Fruit fly (Drosophila melanogaster) whole organism, embryonic: Measurements from ENCODE around the gene Bcat.
A peak's percentile ranks its signal among the peaks of the same experiment; 100 is the strongest.

Experiments
- Aef1 ChIP-seq: fragments of 200-800 bp; sonication (Bioruptor generic); IDR thresholded peaks from 3 replicates; pipeline ENCODE4 v1.3.6; 2022; ENCODE audit warnings: missing biosample characterization, missing genetic modification characterization
- Antp ChIP-seq: fragments of 200-800 bp; sonication (Bioruptor generic); optimal IDR thresholded peaks from 3 replicates; lab custom pipeline; 2016; ENCODE audit warnings: missing biosample characterization, missing genetic modification characterization
- Asciz ChIP-seq: fragments of 200-800 bp; sonication (Bioruptor generic); optimal IDR thresholded peaks from 2 replicates; lab custom pipeline; 2017; ENCODE audit warnings: missing biosample characterization, mild to moderate bottlenecking, missing genetic modification characterization, missing genetic modification reagents
- CG10543 ChIP-seq: fragments of 200-800 bp; sonication (Bioruptor generic); optimal IDR thresholded peaks from 3 replicates; lab custom pipeline; 2017; ENCODE audit warnings: missing biosample characterization, mild to moderate bottlenecking, missing genetic modification characterization, moderate library complexity
- CG11085 ChIP-seq: fragments of 200-800 bp; sonication (Bioruptor generic); IDR thresholded peaks from 2 replicates; pipeline ENCODE4 v1.3.6; 2022; ENCODE audit warnings: missing biosample characterization, missing genetic modification characterization
- CG11560 ChIP-seq: fragments of 200-800 bp; sonication (Bioruptor generic); IDR thresholded peaks from 3 replicates; pipeline ENCODE4 v1.3.6; 2022; ENCODE audit warnings: missing biosample characterization, missing genetic modification characterization
- CG12071 ChIP-seq: fragments of 200-800 bp; sonication (Bioruptor generic); optimal IDR thresholded peaks from 3 replicates; lab custom pipeline; 2018; ENCODE audit warnings: missing biosample characterization, mild to moderate bottlenecking, missing genetic modification characterization
- CG12104 ChIP-seq: fragments of 200-800 bp; sonication (Bioruptor generic); optimal IDR thresholded peaks from 3 replicates; lab custom pipeline; 2016; ENCODE audit warnings: missing biosample characterization, missing genetic modification characterization
- CG14050 ChIP-seq: fragments of 200-800 bp; sonication (Bioruptor generic); IDR thresholded peaks from 3 replicates; pipeline ENCODE4 v1.3.6; 2022; ENCODE audit warnings: missing biosample characterization, missing genetic modification characterization
- CG18599 ChIP-seq: fragments of 200-800 bp; sonication (Bioruptor generic); optimal IDR thresholded peaks from 3 replicates; lab custom pipeline; 2017; ENCODE audit warnings: missing biosample characterization, missing genetic modification characterization, mild to moderate bottlenecking, moderate library complexity, missing genetic modification reagents
- CG30403 ChIP-seq: fragments of 200-800 bp; sonication (Bioruptor generic); optimal IDR thresholded peaks from 3 replicates; lab custom pipeline; 2016; ENCODE audit warnings: missing biosample characterization, missing genetic modification characterization
- CG33557 ChIP-seq: fragments of 200-800 bp; sonication (Bioruptor generic); optimal IDR thresholded peaks from 2 replicates; lab custom pipeline; 2019; ENCODE audit warnings: missing biosample characterization, mild to moderate bottlenecking, missing genetic modification characterization, moderate library complexity
- CG6254 ChIP-seq: fragments of 200-800 bp; sonication (Bioruptor generic); optimal IDR thresholded peaks from 3 replicates; lab custom pipeline; 2017; ENCODE audit warnings: mild to moderate bottlenecking, missing biosample characterization, missing genetic modification reagents, missing genetic modification characterization
- CG6854 ChIP-seq: fragments of 200-800 bp; sonication (Bioruptor generic); optimal IDR thresholded peaks from 3 replicates; lab custom pipeline; 2017; ENCODE audit warnings: missing biosample characterization, mild to moderate bottlenecking, missing genetic modification characterization
- CG7556 ChIP-seq: fragments of 200-800 bp; sonication (Bioruptor generic); optimal IDR thresholded peaks from 2 replicates; lab custom pipeline; 2017; ENCODE audit warnings: missing biosample characterization, mild to moderate bottlenecking, missing genetic modification characterization
- CG8388 ChIP-seq: fragments of 200-800 bp; sonication (Bioruptor generic); optimal IDR thresholded peaks from 2 replicates; lab custom pipeline; 2019; ENCODE audit warnings: missing biosample characterization, mild to moderate bottlenecking, missing genetic modification characterization, moderate library complexity
- CG9932 ChIP-seq: fragments of 200-800 bp; sonication (Bioruptor generic); IDR thresholded peaks from 2 replicates; pipeline ENCODE4 v1.3.6; 2022; ENCODE audit warnings: missing biosample characterization, missing genetic modification characterization
- CHES-1-like ChIP-seq: fragments of 200-800 bp; sonication (Bioruptor generic); optimal IDR thresholded peaks from 2 replicates; lab custom pipeline; 2016; ENCODE audit warnings: missing biosample characterization, missing genetic modification characterization
- D19B ChIP-seq: fragments of 200-800 bp; sonication (Bioruptor generic); optimal IDR thresholded peaks from 2 replicates; lab custom pipeline; 2017; ENCODE audit warnings: missing biosample characterization, mild to moderate bottlenecking, missing genetic modification characterization
- Drgx ChIP-seq: fragments of 200-800 bp; sonication (Bioruptor generic); IDR thresholded peaks from 2 replicates; pipeline ENCODE4 v1.3.6; 2022; ENCODE audit warnings: missing biosample characterization, missing genetic modification characterization
- Fer1 ChIP-seq: fragments of 200-800 bp; sonication (Bioruptor generic); optimal IDR thresholded peaks from 2 replicates; lab custom pipeline; 2017; ENCODE audit warnings: missing biosample characterization, mild to moderate bottlenecking, missing genetic modification characterization
- Med ChIP-seq: fragments of 200-800 bp; sonication (Bioruptor generic); peaks from one replicate; lab custom pipeline; 2016; ENCODE audit warnings: missing biosample characterization, missing genetic modification characterization, mild to moderate bottlenecking, inconsistent platforms, moderate library complexity
- Optix ChIP-seq: fragments of 200-800 bp; sonication (Bioruptor generic); IDR thresholded peaks from 3 replicates; pipeline ENCODE4 v1.3.6; 2022; ENCODE audit warnings: missing biosample characterization, missing genetic modification characterization
- amos ChIP-seq: fragments of 200-800 bp; sonication (Bioruptor generic); IDR thresholded peaks from 2 replicates; pipeline ENCODE4 v1.3.6; 2022; ENCODE audit warnings: missing biosample characterization, missing genetic modification characterization; ENCODE audit not compliant: partially characterized antibody
- caup ChIP-seq: fragments of 200-800 bp; sonication (Bioruptor generic); optimal IDR thresholded peaks from 3 replicates; lab custom pipeline; 2017; ENCODE audit warnings: missing biosample characterization, mild to moderate bottlenecking, missing genetic modification characterization, moderate library complexity; ENCODE audit not compliant: severe bottlenecking
- crc ChIP-seq: fragments of 200-800 bp; sonication (Bioruptor generic); optimal IDR thresholded peaks from 2 replicates; lab custom pipeline; 2016; ENCODE audit warnings: missing biosample characterization, missing genetic modification characterization
- cwo ChIP-seq: fragments of 200-800 bp; sonication (Bioruptor generic); optimal IDR thresholded peaks from 3 replicates; lab custom pipeline; 2017; ENCODE audit warnings: missing biosample characterization, missing genetic modification characterization, mild to moderate bottlenecking, moderate library complexity, missing genetic modification reagents
- danr ChIP-seq: fragments of 200-800 bp; sonication (Bioruptor generic); IDR thresholded peaks from 2 replicates; pipeline ENCODE4 v1.3.6; 2022; ENCODE audit warnings: missing biosample characterization, missing genetic modification characterization
- dmrt99B ChIP-seq: fragments of 200-800 bp; sonication (Bioruptor generic); optimal IDR thresholded peaks from 2 replicates; lab custom pipeline; 2018; ENCODE audit warnings: missing biosample characterization, mild to moderate bottlenecking, missing genetic modification characterization, moderate library complexity
- en ChIP-seq: fragments of 200-800 bp; sonication (Bioruptor generic); optimal IDR thresholded peaks from 2 replicates; lab custom pipeline; 2016; ENCODE audit warnings: missing biosample characterization, missing genetic modification characterization
- fd64A ChIP-seq: fragments of 200-800 bp; sonication (Bioruptor generic); optimal IDR thresholded peaks from 3 replicates; lab custom pipeline; 2018; ENCODE audit warnings: missing biosample characterization, mild to moderate bottlenecking, missing genetic modification characterization
- gce ChIP-seq: fragments of 200-800 bp; sonication (Bioruptor generic); IDR thresholded peaks from 3 replicates; pipeline ENCODE4 v1.3.6; 2022; ENCODE audit warnings: missing biosample characterization, missing genetic modification characterization
- hth ChIP-seq: fragments of >200 bp; optimal IDR thresholded peaks from 2 replicates; lab custom pipeline; 2017; ENCODE audit warnings: inconsistent platforms
- jigr1 ChIP-seq: fragments of 200-800 bp; sonication (Bioruptor generic); IDR thresholded peaks from 3 replicates; pipeline ENCODE4 v1.3.6; 2022; ENCODE audit warnings: missing biosample characterization, missing genetic modification characterization
- luna ChIP-seq: fragments of 200-800 bp; sonication (Bioruptor generic); optimal IDR thresholded peaks from 2 replicates; lab custom pipeline; 2016; ENCODE audit warnings: missing biosample characterization, missing genetic modification characterization
- maf-S ChIP-seq: fragments of 200-800 bp; sonication (Bioruptor generic); optimal IDR thresholded peaks from 2 replicates; lab custom pipeline; 2016; ENCODE audit warnings: missing biosample characterization, missing genetic modification characterization
- mam ChIP-seq: fragments of 200-800 bp; sonication (Bioruptor generic); optimal IDR thresholded peaks from 3 replicates; lab custom pipeline; 2016; ENCODE audit warnings: missing biosample characterization, missing genetic modification characterization
- odd ChIP-seq: fragments of 200-800 bp; sonication (Bioruptor generic); optimal IDR thresholded peaks from 2 replicates; lab custom pipeline; 2017; ENCODE audit warnings: missing biosample characterization, mild to moderate bottlenecking, missing genetic modification characterization
- org-1 ChIP-seq: fragments of 200-800 bp; sonication (Bioruptor generic); optimal IDR thresholded peaks from 2 replicates; lab custom pipeline; 2017; ENCODE audit warnings: missing biosample characterization, missing genetic modification characterization
- phol ChIP-seq: fragments of 200-800 bp; sonication (Bioruptor generic); optimal IDR thresholded peaks from 3 replicates; lab custom pipeline; 2018; ENCODE audit warnings: missing biosample characterization, mild to moderate bottlenecking, missing genetic modification characterization, moderate library complexity
- pnt ChIP-seq: fragments of 200-800 bp; sonication (Bioruptor generic); optimal IDR thresholded peaks from 3 replicates; lab custom pipeline; 2016; ENCODE audit warnings: missing biosample characterization, missing genetic modification characterization
- pzg ChIP-seq: fragments of 200-800 bp; sonication (Bioruptor generic); optimal IDR thresholded peaks from 3 replicates; lab custom pipeline; 2018; ENCODE audit warnings: missing biosample characterization, mild to moderate bottlenecking, missing genetic modification characterization, moderate library complexity
- run ChIP-seq: fragments of 200-800 bp; sonication (Bioruptor generic); optimal IDR thresholded peaks from 3 replicates; lab custom pipeline; 2018; ENCODE audit warnings: missing biosample characterization, mild to moderate bottlenecking, missing genetic modification characterization
- scrt ChIP-seq: fragments of 200-800 bp; sonication (Bioruptor generic); optimal IDR thresholded peaks from 2 replicates; lab custom pipeline; 2018; ENCODE audit warnings: missing biosample characterization, mild to moderate bottlenecking, missing genetic modification characterization, moderate library complexity
- sr ChIP-seq: fragments of 200-800 bp; sonication (Bioruptor generic); IDR thresholded peaks from 3 replicates; pipeline ENCODE4 v1.3.6; 2022; ENCODE audit warnings: missing biosample characterization, missing genetic modification characterization
- tio ChIP-seq: fragments of 200-800 bp; sonication (Bioruptor generic); optimal IDR thresholded peaks from 2 replicates; lab custom pipeline; 2017; ENCODE audit warnings: missing biosample characterization, missing genetic modification characterization, inconsistent platforms
- trem ChIP-seq: fragments of 200-800 bp; optimal IDR thresholded peaks from 3 replicates; lab custom pipeline; 2019; ENCODE audit warnings: missing biosample characterization, mild to moderate bottlenecking, missing genetic modification characterization, moderate library complexity
- tup ChIP-seq: fragments of 200-800 bp; sonication (Bioruptor generic); optimal IDR thresholded peaks from 2 replicates; lab custom pipeline; 2016; ENCODE audit warnings: missing biosample characterization, mild to moderate bottlenecking, missing genetic modification characterization, moderate library complexity
- zfh2 ChIP-seq: fragments of 200-800 bp; sonication (Bioruptor generic); optimal IDR thresholded peaks from 2 replicates; lab custom pipeline; 2016; ENCODE audit warnings: missing biosample characterization, missing genetic modification characterization

The Bcat gene

DNA sequence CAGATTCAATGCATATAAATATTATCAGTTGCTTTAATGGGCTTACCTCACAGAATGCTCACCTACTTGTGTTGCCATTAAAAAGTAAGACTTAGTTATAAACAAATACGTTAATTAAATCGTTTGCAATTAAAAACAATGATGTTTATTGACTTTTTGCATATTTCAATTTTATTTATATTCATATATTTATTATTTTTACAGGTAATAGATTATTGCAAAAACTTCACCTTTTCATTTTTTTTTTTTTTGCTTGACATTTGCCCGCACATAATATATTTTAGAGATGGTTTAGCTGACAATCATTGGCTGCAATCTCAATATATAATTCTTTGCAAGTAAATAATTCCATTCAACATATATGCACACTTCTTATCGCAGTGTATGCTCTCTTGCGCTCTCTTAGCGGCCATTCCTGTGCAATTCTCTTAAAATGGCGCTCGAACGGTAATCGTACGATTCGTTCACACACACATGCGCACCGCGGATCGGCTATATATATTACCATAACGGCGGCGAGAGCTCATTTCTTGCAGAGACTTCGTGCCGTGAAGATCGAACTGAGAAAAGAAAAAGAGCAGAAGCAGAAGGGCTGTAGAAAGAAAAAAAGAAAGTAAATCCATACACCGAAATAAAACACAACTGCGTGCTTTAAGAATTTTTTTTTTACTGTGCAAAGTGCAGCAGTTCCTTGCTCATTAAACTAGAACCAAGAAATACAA, at the start of gene Bcat (continued):
- peak; percentile 58 for TF ChIP-seq scrt (GFP tag; lab: Kevin White, UChicago)
- peak; percentile 18 for TF ChIP-seq maf-S (GFP tag; lab: Kevin White, UChicago)
- peak; percentile 73 for TF ChIP-seq D19B (GFP tag; lab: Kevin White, UChicago)
- TF ChIP-seq CG8388 (GFP tag; lab: Kevin White, UChicago): peak; percentile 40
- TF ChIP-seq CG10543: peak; percentile 78
- TF ChIP-seq tio (GFP tag; lab: Kevin White, UChicago): peak; percentile 62
- TF ChIP-seq Fer1 (GFP tag; lab: Kevin White, UChicago): peak; percentile 64
- peak; percentile 43 for TF ChIP-seq Asciz (GFP tag; lab: Kevin White, UChicago)
- peak; percentile 73 for TF ChIP-seq CG12104 (GFP tag; lab: Kevin White, UChicago)
- peak; percentile 9 for TF ChIP-seq CG12071 (GFP tag; lab: Kevin White, UChicago)
- peak; percentile 46 for TF ChIP-seq cwo (GFP tag; lab: Kevin White, UChicago)
- TF ChIP-seq Antp (GFP tag; lab: Kevin White, UChicago): no peak
- peak; percentile 50; the same call in 1 of the 3 replicates for TF ChIP-seq CG14050 (GFP tag; lab: Robert Waterston, UW)
- TF ChIP-seq gce (GFP tag; lab: Robert Waterston, UW): 0 out of 3 replicates have a peak, but pooled peaks have one; percentile 17
- no peak for TF ChIP-seq CHES-1-like (GFP tag; lab: Kevin White, UChicago)
- peak; percentile 64 for TF ChIP-seq CG9932 (GFP tag; lab: Robert Waterston, UW)
- TF ChIP-seq sr (GFP tag; lab: Robert Waterston, UW): no peak
- no peak for TF ChIP-seq luna (GFP tag; lab: Kevin White, UChicago)
- peak; percentile 28 for TF ChIP-seq tup (GFP tag; lab: Kevin White, UChicago)
- TF ChIP-seq pzg (GFP tag; lab: Kevin White, UChicago): no peak
- TF ChIP-seq CG7556 (GFP tag; lab: Kevin White, UChicago): peak; percentile 91
- TF ChIP-seq Med (GFP tag; lab: Kevin White, UChicago): peak; percentile 87
- peak; percentile 44 for TF ChIP-seq CG6854 (GFP tag; lab: Kevin White, UChicago)
- peak; percentile 56 for TF ChIP-seq caup (GFP tag; lab: Kevin White, UChicago)
- TF ChIP-seq Aef1 (GFP tag; lab: Robert Waterston, UW): 0 out of 3 replicates have a peak, but pooled peaks have one; percentile 15
- peak; percentile 7 for TF ChIP-seq trem (tag; lab: Kevin White, UChicago)
- peak; percentile 70 for TF ChIP-seq org-1 (GFP tag; lab: Kevin White, UChicago)
- peak; percentile 71 for TF ChIP-seq phol
- no peak for TF ChIP-seq CG6254
- TF ChIP-seq Optix (GFP tag; lab: Robert Waterston, UW): no peak
- TF ChIP-seq danr (GFP tag; lab: Robert Waterston, UW): peak; percentile 38; the same call in 1 of the 2 replicates
- no peak; the same call in 1 of the 2 replicates for TF ChIP-seq amos (GFP tag; lab: Robert Waterston, UW)
- no peak for TF ChIP-seq hth
- TF ChIP-seq zfh2: peak; percentile 21
- peak; percentile 57; the same call in 1 of the 2 replicates for TF ChIP-seq CG11085 (GFP tag; lab: Robert Waterston, UW)
- TF ChIP-seq en (GFP tag; lab: Kevin White, UChicago): no peak
- TF ChIP-seq CG18599: peak; percentile 70
- TF ChIP-seq pnt (GFP tag; lab: Kevin White, UChicago): peak; percentile 22
- peak; percentile 80 for TF ChIP-seq dmrt99B
- TF ChIP-seq odd (GFP tag; lab: Kevin White, UChicago): peak; percentile 75
- TF ChIP-seq fd64A (GFP tag; lab: Kevin White, UChicago): no peak
- TF ChIP-seq jigr1 (GFP tag; lab: Robert Waterston, UW): no peak
- TF ChIP-seq CG11560: no peak
- TF ChIP-seq run (tag; lab: Kevin White, UChicago): peak; percentile 11
- TF ChIP-seq CG30403: peak; percentile 82
- TF ChIP-seq crc: peak; percentile 4
- peak; percentile 18 for TF ChIP-seq CG33557 (GFP tag; lab: Kevin White, UChicago)
- TF ChIP-seq Drgx: no peak
- peak; percentile 39 for TF ChIP-seq mam (GFP tag; lab: Kevin White, UChicago)
